Worm (Caenorhabditis elegans) whole organism, L3 larva: ENCODE data around the gene str-249.

ENCODE experiments used
- aly-2 ChIP-seq: fragments of 150-350 bp; optimal IDR thresholded peaks from 2 replicates; lab custom pipeline; 2014; ENCODE audit warnings: missing biosample characterization, missing genetic modification characterization
- ama-1 ChIP-seq: fragments of 150-350 bp; optimal IDR thresholded peaks from 2 replicates; lab custom pipeline; 2018
- elt-3 ChIP-seq, 3 experiments: fragments of 150-350 bp in 1 of 3; sonication (generic microtip) in 2 of 3; optimal IDR thresholded peaks; 2 replicates in 2 of 3; 4 replicates in 1 of 3; lab custom pipeline; 2014 to 2017; ENCODE audit warnings: missing biosample characterization in 3 of 3, missing genetic modification characterization in 3 of 3
- fkh-10 ChIP-seq: sonication (generic microtip); optimal IDR thresholded peaks from 2 replicates; lab custom pipeline; 2017; ENCODE audit warnings: missing biosample characterization, missing genetic modification reagents, missing genetic modification characterization
- jun-1 ChIP-seq: fragments of 150-350 bp; optimal IDR thresholded peaks from 2 replicates; lab custom pipeline; 2014; ENCODE audit warnings: missing biosample characterization, missing genetic modification reagents, missing genetic modification characterization
- lin-15B ChIP-seq: fragments of 150-350 bp; optimal IDR thresholded peaks from 2 replicates; lab custom pipeline; 2014; ENCODE audit warnings: missing biosample characterization, missing genetic modification characterization
- lin-39 ChIP-seq: fragments of 150-350 bp; optimal IDR thresholded peaks from 2 replicates; lab custom pipeline; 2018; ENCODE audit warnings: missing biosample characterization, missing genetic modification reagents, missing genetic modification characterization
- mdl-1 ChIP-seq: fragments of 150-350 bp; optimal IDR thresholded peaks from 2 replicates; lab custom pipeline; 2014; ENCODE audit warnings: missing biosample characterization, missing genetic modification characterization
- nfya-1 ChIP-seq: sonication (generic microtip); optimal IDR thresholded peaks from 2 replicates; lab custom pipeline; 2017; ENCODE audit warnings: missing genetic modification characterization, mild to moderate bottlenecking, missing compliant biosample characterization, antibody characterized with exemption, moderate library complexity; ENCODE audit not compliant: insufficient read depth
- nhr-11 ChIP-seq: fragments of 150-350 bp; optimal IDR thresholded peaks from 2 replicates; lab custom pipeline; 2014; ENCODE audit warnings: missing biosample characterization, missing genetic modification characterization
- nhr-25 ChIP-seq: sonication (generic microtip); optimal IDR thresholded peaks from 2 replicates; lab custom pipeline; 2017; ENCODE audit warnings: missing biosample characterization, missing genetic modification characterization
- nhr-28 ChIP-seq: fragments of 150-350 bp; optimal IDR thresholded peaks from 2 replicates; lab custom pipeline; 2014; ENCODE audit warnings: missing biosample characterization, missing genetic modification characterization
- skn-1 ChIP-seq: fragments of 150-350 bp; optimal IDR thresholded peaks from 2 replicates; lab custom pipeline; 2014; ENCODE audit warnings: missing biosample characterization, missing genetic modification characterization
- unc-62 ChIP-seq: fragments of 150-350 bp; sonication (generic microtip); optimal IDR thresholded peaks from 4 replicates; lab custom pipeline; 2014; ENCODE audit warnings: missing biosample characterization, missing genetic modification reagents, missing genetic modification characterization

ce11 chrIV:7196853-7197252 lies 10.2 kb upstream of the str-249 start, which contains the start of gene unc-8:
- TF ChIP-seq nhr-28 = no peak
- no peak for TF ChIP-seq nhr-11
- TF ChIP-seq fkh-10 (GFP tag; lab: Kevin White, UChicago) = no peak
- no peak for TF ChIP-seq unc-62
- no peak for TF ChIP-seq ama-1
- TF ChIP-seq aly-2 (tag; lab: Kevin White, UChicago) = no peak
- no peak for TF ChIP-seq lin-15B
- TF ChIP-seq skn-1 (tag; lab: Kevin White, UChicago) = no peak
- TF ChIP-seq lin-39 (tag; lab: Kevin White, UChicago) = no peak
- no peak for TF ChIP-seq mdl-1
- TF ChIP-seq elt-3 (tag; optimal IDR thresholded peaks at IDR 0.05; lab: Kevin White, UChicago) = no peak
- TF ChIP-seq nfya-1 (tag; lab: Kevin White, UChicago) = no peak
- no peak for TF ChIP-seq nhr-25 (tag; lab: Kevin White, UChicago)
- no peak for TF ChIP-seq jun-1
